Worm (Caenorhabditis elegans): ENCODE data around the gene msp-77.

msp-77 gene

ce11 chrIV:9928180-9928896 lies 33.9 kb downstream of the msp-77 start, which contains the start of gene dur-1 (continued):
- TF ChIP-seq nhr-19 (GFP tag; conservative IDR thresholded peaks at IDR 0.05) (peak; percentile 69), lin-13 (GFP tag; optimal IDR thresholded peaks at IDR 0.05) (no peak), lin-35 (GFP tag; optimal IDR thresholded peaks at IDR 0.05) (peak in 1 of 2 experiments; percentile 5), swsn-7 (tag; optimal IDR thresholded peaks at IDR 0.05) (no peak), nhr-12 (tag; optimal IDR thresholded peaks at IDR 0.05) (no peak), nhr-47 (tag; optimal IDR thresholded peaks at IDR 0.05) (no peak), lsy-2 (tag; optimal IDR thresholded peaks at IDR 0.05) (peak; percentile 60 to 64), ceh-8 (GFP tag; optimal IDR thresholded peaks at IDR 0.05) (no peak), tlp-1 (tag; optimal IDR thresholded peaks at IDR 0.05) (no peak), nhr-71 (tag; optimal IDR thresholded peaks at IDR 0.05) (peak; percentile 83), snpc-4 (tag; optimal IDR thresholded peaks at IDR 0.05) (no peak), xbp-1 (tag; optimal IDR thresholded peaks at IDR 0.05) (no peak), ceh-82 (tag; optimal IDR thresholded peaks at IDR 0.05) (no peak), C04F5.9 (tag; optimal IDR thresholded peaks at IDR 0.05) (no peak), C16A3.4 (tag; optimal IDR thresholded peaks at IDR 0.05) (no peak), lin-39 (tag; optimal IDR thresholded peaks at IDR 0.05) (peak; percentile 90), lin-14 (GFP tag; optimal IDR thresholded peaks at IDR 0.05) (peak; percentile 84), pax-3 (tag; optimal IDR thresholded peaks at IDR 0.05) (no peak), nhr-11 (tag; optimal IDR thresholded peaks at IDR 0.05) (no peak), F16B12.6 (tag; optimal IDR thresholded peaks at IDR 0.05) (no peak), nhr-20 (tag; optimal IDR thresholded peaks at IDR 0.05) (peak; percentile 23), grh-1 (GFP tag; IDR thresholded peaks at IDR 0.05) (no peak), ceh-63 (GFP tag; optimal IDR thresholded peaks at IDR 0.05) (no peak), hlh-17 (GFP tag; optimal IDR thresholded peaks at IDR 0.05; ENCODE audit: borderline replicate concordance) (no peak)

- peak; percentile 36 for TF ChIP-seq nhr-71 (tag; optimal IDR thresholded peaks at IDR 0.05)
- TF ChIP-seq zag-1 (tag; optimal IDR thresholded peaks at IDR 0.05), result no peak
- no peak for TF ChIP-seq egl-13 (tag; optimal IDR thresholded peaks at IDR 0.05)
- no peak for TF ChIP-seq sup-37 (GFP tag; optimal IDR thresholded peaks at IDR 0.05)
- peak; percentile 77 for TF ChIP-seq skn-1 (tag; optimal IDR thresholded peaks at IDR 0.05)
- peak; percentile 47 to 54 for TF ChIP-seq efl-1 (optimal IDR thresholded peaks at IDR 0.05)
- peak; percentile 62 to 91 for TF ChIP-seq efl-1 (GFP tag; optimal IDR thresholded peaks at IDR 0.05 in 1 of 2)
- peak; percentile 62 to 79 for TF ChIP-seq lin-35 (GFP tag; optimal IDR thresholded peaks at IDR 0.05)
- TF ChIP-seq mep-1 (tag; optimal IDR thresholded peaks at IDR 0.05), result peak; percentile 77
- peak; percentile 38 for TF ChIP-seq snu-23 (GFP tag; optimal IDR thresholded peaks at IDR 0.05)
- TF ChIP-seq aly-2 (tag; optimal IDR thresholded peaks at IDR 0.05), result no peak
- no peak for TF ChIP-seq ceh-63 (GFP tag; optimal IDR thresholded peaks at IDR 0.05)
- TF ChIP-seq grh-1 (GFP tag; IDR thresholded peaks at IDR 0.05), result no peak
- TF ChIP-seq lin-15B (tag; optimal IDR thresholded peaks at IDR 0.05), result peak; percentile 78
- no peak for TF ChIP-seq unc-86 (tag; optimal IDR thresholded peaks at IDR 0.05)
- TF ChIP-seq snpc-4 (tag; optimal IDR thresholded peaks at IDR 0.05), result no peak
- TF ChIP-seq ces-1 (GFP tag; optimal IDR thresholded peaks at IDR 0.05), result no peak
- peak; percentile 58 for TF ChIP-seq lin-14 (GFP tag; optimal IDR thresholded peaks at IDR 0.05)
- no peak for TF ChIP-seq nhr-84 (tag; optimal IDR thresholded peaks at IDR 0.05)
- TF ChIP-seq elt-3 (tag; optimal IDR thresholded peaks at IDR 0.05), result peak in 1 of 6 experiments; percentile 50
- no peak for TF ChIP-seq lin-39 (tag; optimal IDR thresholded peaks at IDR 0.05)
- TF ChIP-seq rnt-1 (tag; optimal IDR thresholded peaks at IDR 0.05), result no peak
- TF ChIP-seq hlh-4 (tag; optimal IDR thresholded peaks at IDR 0.05), result no peak
- peak; percentile 49 to 75 (median 52) for TF ChIP-seq dpl-1 (GFP tag; optimal IDR thresholded peaks at IDR 0.05)
- no peak for TF ChIP-seq nhr-90 (tag; optimal IDR thresholded peaks at IDR 0.05; ENCODE audit: poor library complexity)
- TF ChIP-seq hlh-17 (GFP tag; optimal IDR thresholded peaks at IDR 0.05; ENCODE audit: borderline replicate concordance), result no peak
- no peak for TF ChIP-seq ets-5 (GFP tag; IDR thresholded peaks at IDR 0.05)
- TF ChIP-seq ceh-8 (GFP tag; optimal IDR thresholded peaks at IDR 0.05), result no peak
- TF ChIP-seq unc-98 (GFP tag; IDR thresholded peaks at IDR 0.05), result no peak
- peak; percentile 13 for TF ChIP-seq xbp-1 (tag; optimal IDR thresholded peaks at IDR 0.05)
- no peak for TF ChIP-seq jun-1 (tag; optimal IDR thresholded peaks at IDR 0.05)
- TF ChIP-seq nhr-47 (tag; optimal IDR thresholded peaks at IDR 0.05), result peak; percentile 30
- peak; percentile 34 to 83 for TF ChIP-seq lsy-2 (tag; optimal IDR thresholded peaks at IDR 0.05)
- TF ChIP-seq fkh-10 (GFP tag; optimal IDR thresholded peaks at IDR 0.05), result no peak
- peak; percentile 67 for TF ChIP-seq C16A3.4 (tag; optimal IDR thresholded peaks at IDR 0.05)
- TF ChIP-seq sox-4 (tag; optimal IDR thresholded peaks at IDR 0.05), result no peak
- TF ChIP-seq F16B12.6 (tag; optimal IDR thresholded peaks at IDR 0.05), result peak; percentile 3
Measured at ce11 chrIV:9932055-9932454, 37.6 kb downstream of the msp-77 start, which contains the start of the genes trmt-10A and F25H8.2. trmt-10A (minus strand) TSS chrIV:9932213. F25H8.2 (plus strand) TSS chrIV:9932235.

Measured in whole organism, L1 larva.